Worm (Caenorhabditis elegans) whole organism, late embryonic: ENCODE results near the gene ptrg-1.

ENCODE experiments used
- ama-1 ChIP-seq: fragments of 150-350 bp; optimal IDR thresholded peaks from 2 replicates; lab custom pipeline; 2014
- gmeb-2 ChIP-seq: sonication (generic microtip); optimal IDR thresholded peaks from 2 replicates; lab custom pipeline; 2016; ENCODE audit warnings: missing genetic modification characterization, inconsistent platforms, missing compliant biosample characterization
- nhr-232 ChIP-seq: sonication (generic microtip); optimal IDR thresholded peaks from 2 replicates; lab custom pipeline; 2016; ENCODE audit warnings: missing genetic modification characterization, missing compliant biosample characterization
- pag-3 ChIP-seq: sonication (generic microtip); optimal IDR thresholded peaks from 2 replicates; lab custom pipeline; 2016; ENCODE audit warnings: missing compliant biosample characterization, missing genetic modification characterization, borderline replicate concordance
- tbx-2 ChIP-seq: sonication (generic microtip); optimal IDR thresholded peaks from 2 replicates; lab custom pipeline; 2016; ENCODE audit warnings: missing genetic modification characterization, missing compliant biosample characterization
- unc-86 ChIP-seq: sonication (generic microtip); optimal IDR thresholded peaks from 2 replicates; lab custom pipeline; 2016; ENCODE audit warnings: missing genetic modification characterization, missing compliant biosample characterization

DNA sequence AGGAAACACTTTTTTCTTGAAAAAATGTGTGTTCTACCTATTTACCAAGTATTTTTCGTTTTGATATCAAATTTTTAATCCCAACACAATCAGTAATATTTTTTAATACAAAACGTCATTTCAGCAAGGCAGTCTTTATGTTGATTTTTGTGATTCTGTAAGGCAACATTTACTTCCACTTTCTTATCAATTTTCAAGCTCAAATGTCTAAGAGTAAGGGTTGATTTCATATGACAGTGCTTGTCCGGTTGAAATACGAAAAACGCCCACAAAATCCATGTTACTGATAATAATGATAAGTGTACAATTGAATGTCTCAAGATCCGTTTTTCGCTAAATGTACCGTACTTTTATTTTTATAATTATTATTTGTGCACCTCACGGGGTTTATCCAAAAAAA is 41.9 kb upstream of the ptrg-1 start:
- no peak for TF ChIP-seq ama-1 (lab: Kevin White, UChicago)
- no peak for TF ChIP-seq pag-3
- no peak for TF ChIP-seq tbx-2
- TF ChIP-seq nhr-232 (tag; lab: Kevin White, UChicago) = no peak
- no peak for TF ChIP-seq unc-86
- no peak for TF ChIP-seq gmeb-2 (tag; lab: Kevin White, UChicago)
